Worm (Caenorhabditis elegans) whole organism, L4/young adult: ENCODE data around the gene mps-4.

Experiments used
- W03F9.2 ChIP-seq: fragments of 150-350 bp; optimal IDR thresholded peaks from 2 replicates; lab custom pipeline; 2014; ENCODE audit warnings: missing biosample characterization, missing genetic modification characterization
- him-1 ChIP-seq: sonication (generic microtip); optimal IDR thresholded peaks from 2 replicates; lab custom pipeline; 2016; ENCODE audit warnings: missing genotype, missing genetic modification reagents, missing genetic modification characterization, missing compliant biosample characterization

DNA sequence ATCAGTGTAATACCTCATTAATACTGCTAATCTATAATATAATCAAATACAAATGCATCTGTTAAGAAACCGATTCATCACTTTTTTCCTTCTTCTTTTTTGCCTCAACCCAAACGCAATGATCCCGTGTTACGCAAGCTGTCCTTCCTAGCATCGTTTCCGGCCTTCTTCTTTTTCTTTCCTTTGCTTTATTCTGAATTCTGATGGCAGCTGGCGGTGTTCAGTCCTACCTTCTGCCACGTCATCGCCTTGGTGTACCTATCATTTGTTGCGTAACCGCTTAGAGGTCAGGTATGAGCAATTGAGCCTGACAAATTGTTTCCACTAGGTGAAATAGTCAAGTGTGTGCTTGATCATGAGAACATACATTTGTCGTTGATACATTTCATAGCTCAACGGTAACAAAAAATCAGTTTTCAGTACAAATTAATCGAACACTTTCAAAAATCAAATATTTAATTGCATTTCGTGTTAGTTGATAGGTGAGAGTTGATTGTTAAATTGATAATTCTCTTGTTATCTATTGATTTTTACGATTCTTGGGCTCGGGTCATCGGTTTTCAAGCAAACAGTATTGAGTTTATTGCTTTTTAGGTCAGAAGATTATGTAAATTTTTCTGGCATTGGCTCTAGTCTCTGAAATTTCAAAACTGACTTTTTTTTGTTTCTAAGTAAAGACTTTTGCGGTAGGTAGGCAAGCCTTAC lies 26.8 kb upstream of the mps-4 start:
- TF ChIP-seq W03F9.2 (tag; lab: Kevin White, UChicago) (no peak), him-1 (tag; lab: Kevin White, UChicago) (no peak)
